Fruit fly (Drosophila melanogaster) whole organism, embryonic: ENCODE data around the gene Mst36Fb.
A peak's percentile ranks its signal among the peaks of the same experiment; 100 is the strongest.

ENCODE experiments used
- Atf3 ChIP-seq: fragments of 200-800 bp; sonication (Bioruptor generic); optimal IDR thresholded peaks from 3 replicates; lab custom pipeline; 2016; ENCODE audit warnings: missing biosample characterization, missing genetic modification characterization
- Bdp1 ChIP-seq: fragments of 200-800 bp; sonication (Bioruptor generic); optimal IDR thresholded peaks from 3 replicates; lab custom pipeline; 2016; ENCODE audit warnings: missing biosample characterization, missing genetic modification characterization
- CG11398 ChIP-seq: fragments of 200-800 bp; sonication (Bioruptor generic); optimal IDR thresholded peaks from 2 replicates; lab custom pipeline; 2016; ENCODE audit warnings: missing biosample characterization, missing genetic modification characterization
- CG12155 ChIP-seq: fragments of 200-800 bp; sonication (Bioruptor generic); optimal IDR thresholded peaks from 3 replicates; lab custom pipeline; 2016; ENCODE audit warnings: missing biosample characterization, missing genetic modification characterization
- CG12391 ChIP-seq: fragments of 200-800 bp; sonication (Bioruptor generic); optimal IDR thresholded peaks from 3 replicates; lab custom pipeline; 2018; ENCODE audit warnings: missing biosample characterization, mild to moderate bottlenecking, missing genetic modification characterization, moderate library complexity
- CG14441 ChIP-seq: fragments of 200-800 bp; sonication (Bioruptor generic); IDR thresholded peaks from 2 replicates; pipeline ENCODE4 v1.3.6; 2022; ENCODE audit warnings: missing biosample characterization, missing genetic modification characterization
- CG14667 ChIP-seq: fragments of 200-800 bp; sonication (Bioruptor generic); IDR thresholded peaks from 2 replicates; pipeline ENCODE4 v1.3.6; 2022; ENCODE audit warnings: missing biosample characterization, missing genetic modification characterization
- CG14860 ChIP-seq: fragments of 200-800 bp; sonication (Bioruptor generic); IDR thresholded peaks from 3 replicates; pipeline ENCODE4 v1.3.6; 2022; ENCODE audit warnings: missing biosample characterization, missing genetic modification characterization; ENCODE audit not compliant: partially characterized antibody
- CG14965 ChIP-seq: fragments of 200-800 bp; sonication (Bioruptor generic); optimal IDR thresholded peaks from 2 replicates; lab custom pipeline; 2016; ENCODE audit warnings: missing biosample characterization, missing genetic modification characterization, borderline replicate concordance
- CG16779 ChIP-seq: fragments of 200-800 bp; sonication (Bioruptor generic); IDR thresholded peaks from 2 replicates; pipeline ENCODE4 v1.3.6; 2022; ENCODE audit warnings: missing biosample characterization, missing genetic modification characterization
- CG18011 ChIP-seq: fragments of 200-800 bp; sonication (Bioruptor generic); optimal IDR thresholded peaks from 2 replicates; lab custom pipeline; 2017; ENCODE audit warnings: missing biosample characterization, missing genetic modification characterization, mild to moderate bottlenecking, moderate library complexity, missing genotype
- CG18476 ChIP-seq: fragments of 200-800 bp; sonication (Bioruptor generic); optimal IDR thresholded peaks from 2 replicates; lab custom pipeline; 2016; ENCODE audit warnings: missing biosample characterization, mild to moderate bottlenecking, missing genetic modification characterization
- CG2120 ChIP-seq: fragments of 200-800 bp; sonication (Bioruptor generic); optimal IDR thresholded peaks from 3 replicates; lab custom pipeline; 2016; ENCODE audit warnings: missing biosample characterization, missing genetic modification characterization
- CG32772 ChIP-seq: fragments of 200-800 bp; sonication (Bioruptor generic); IDR thresholded peaks from 2 replicates; pipeline ENCODE4 v1.3.6; 2022; ENCODE audit warnings: missing biosample characterization, missing genetic modification characterization
- CG34422 ChIP-seq: fragments of 200-800 bp; sonication (Bioruptor generic); IDR thresholded peaks from 3 replicates; pipeline ENCODE4 v1.3.6; 2022; ENCODE audit warnings: missing biosample characterization, missing genetic modification characterization
- CG3847 ChIP-seq: fragments of 200-800 bp; sonication (Bioruptor generic); IDR thresholded peaks from 2 replicates; pipeline ENCODE4 v1.3.6; 2022; ENCODE audit warnings: missing biosample characterization, missing genetic modification characterization
- CG4424 ChIP-seq: fragments of 200-800 bp; sonication (Bioruptor generic); optimal IDR thresholded peaks from 3 replicates; lab custom pipeline; 2016; ENCODE audit warnings: missing biosample characterization, missing genetic modification characterization
- CG4617 ChIP-seq: fragments of 200-800 bp; sonication (Bioruptor generic); optimal IDR thresholded peaks from 3 replicates; lab custom pipeline; 2016; ENCODE audit warnings: missing biosample characterization, missing genetic modification characterization, borderline replicate concordance
- CG6791 ChIP-seq: fragments of 200-800 bp; sonication (Bioruptor generic); IDR thresholded peaks from 3 replicates; pipeline ENCODE4 v1.3.6; 2022; ENCODE audit warnings: missing biosample characterization, missing genetic modification characterization; ENCODE audit not compliant: partially characterized antibody
- CG7357 ChIP-seq: fragments of 200-800 bp; sonication (Bioruptor generic); IDR thresholded peaks from 3 replicates; pipeline ENCODE4 v1.3.6; 2022; ENCODE audit warnings: missing biosample characterization, missing genetic modification characterization
- CG7372 ChIP-seq: fragments of 200-800 bp; sonication (Bioruptor generic); IDR thresholded peaks from 2 replicates; pipeline ENCODE4 v1.3.6; 2022; ENCODE audit warnings: missing biosample characterization, missing genetic modification characterization
- CG7839 ChIP-seq: fragments of 200-800 bp; sonication (Bioruptor generic); optimal IDR thresholded peaks from 3 replicates; lab custom pipeline; 2018; ENCODE audit warnings: missing biosample characterization, mild to moderate bottlenecking, missing genetic modification characterization, moderate library complexity
- CG8924 ChIP-seq: fragments of 200-800 bp; optimal IDR thresholded peaks from 3 replicates; lab custom pipeline; 2019; ENCODE audit warnings: missing biosample characterization, mild to moderate bottlenecking, missing genetic modification characterization, moderate library complexity
- CG9876 ChIP-seq: fragments of 200-800 bp; sonication (Bioruptor generic); optimal IDR thresholded peaks from 2 replicates; lab custom pipeline; 2016; ENCODE audit warnings: missing biosample characterization, missing genetic modification characterization
- CHES-1-like ChIP-seq: fragments of 200-800 bp; sonication (Bioruptor generic); optimal IDR thresholded peaks from 2 replicates; lab custom pipeline; 2016; ENCODE audit warnings: missing biosample characterization, missing genetic modification characterization
- Chrac-16 ChIP-seq: fragments of 200-800 bp; sonication (Bioruptor generic); optimal IDR thresholded peaks from 3 replicates; lab custom pipeline; 2016; ENCODE audit warnings: missing biosample characterization, missing genetic modification characterization
- Drgx ChIP-seq: fragments of 200-800 bp; sonication (Bioruptor generic); IDR thresholded peaks from 2 replicates; pipeline ENCODE4 v1.3.6; 2022; ENCODE audit warnings: missing biosample characterization, missing genetic modification characterization
- Eip74EF ChIP-seq, 2 experiments: fragments of 200-800 bp in 1 of 2; fragments of >200 bp in 1 of 2; sonication (Bioruptor generic) in 1 of 2; optimal IDR thresholded peaks; 2 replicates each; lab custom pipeline; 2017 to 2019; ENCODE audit warnings: missing biosample characterization in 2 of 2, missing genetic modification characterization in 2 of 2, mild to moderate bottlenecking in 1 of 2, moderate library complexity in 1 of 2
- Gug ChIP-seq: fragments of 200-800 bp; sonication (Bioruptor generic); IDR thresholded peaks from 4 replicates; pipeline ENCODE4 v1.3.6; 2022; ENCODE audit warnings: missing biosample characterization, missing genetic modification characterization
- HmgD ChIP-seq: fragments of 200-800 bp; sonication (Bioruptor generic); optimal IDR thresholded peaks from 3 replicates; lab custom pipeline; 2016; ENCODE audit warnings: missing biosample characterization, missing genetic modification characterization
- Hmr ChIP-seq: fragments of 200-800 bp; sonication (Bioruptor generic); optimal IDR thresholded peaks from 3 replicates; lab custom pipeline; 2017; ENCODE audit warnings: mild to moderate bottlenecking, missing biosample characterization, missing genetic modification reagents, missing genetic modification characterization
- MESR4 ChIP-seq: fragments of 200-800 bp; sonication (Bioruptor generic); optimal IDR thresholded peaks from 2 replicates; lab custom pipeline; 2018; ENCODE audit warnings: missing biosample characterization, mild to moderate bottlenecking, missing genetic modification characterization, moderate library complexity
- Med ChIP-seq: fragments of 200-800 bp; sonication (Bioruptor generic); peaks from one replicate; lab custom pipeline; 2016; ENCODE audit warnings: missing biosample characterization, missing genetic modification characterization, mild to moderate bottlenecking, inconsistent platforms, moderate library complexity
- Mrtf ChIP-seq: fragments of 200-800 bp; sonication (Bioruptor generic); IDR thresholded peaks from 3 replicates; pipeline ENCODE4 v1.3.6; 2022; ENCODE audit warnings: missing biosample characterization, missing genetic modification characterization
- NfI ChIP-seq: fragments of 200-800 bp; sonication (Bioruptor generic); optimal IDR thresholded peaks from 3 replicates; lab custom pipeline; 2018; ENCODE audit warnings: missing biosample characterization, mild to moderate bottlenecking, missing genetic modification characterization, moderate library complexity
- Ptx1 ChIP-seq: fragments of 200-800 bp; sonication (Bioruptor generic); IDR thresholded peaks from 2 replicates; pipeline ENCODE4 v1.3.6; 2022; ENCODE audit warnings: missing biosample characterization, missing genetic modification characterization
- Rx ChIP-seq: fragments of 200-800 bp; sonication (Bioruptor generic); IDR thresholded peaks from 2 replicates; pipeline ENCODE4 v1.3.6; 2022; ENCODE audit warnings: missing biosample characterization, missing genetic modification characterization
- Six4 ChIP-seq: fragments of 200-800 bp; sonication (Bioruptor generic); optimal IDR thresholded peaks from 2 replicates; lab custom pipeline; 2016; ENCODE audit warnings: missing biosample characterization, missing genetic modification characterization
- Tbp ChIP-seq: fragments of >200 bp; optimal IDR thresholded peaks from 2 replicates; lab custom pipeline; 2018; ENCODE audit warnings: missing biosample characterization, missing genetic modification characterization
- bbx ChIP-seq: fragments of 200-800 bp; sonication (Bioruptor generic); IDR thresholded peaks from 2 replicates; pipeline ENCODE4 v1.3.6; 2022; ENCODE audit warnings: missing biosample characterization, missing genetic modification characterization; ENCODE audit not compliant: partially characterized antibody
- cad ChIP-seq: fragments of >200 bp; optimal IDR thresholded peaks from 2 replicates; lab custom pipeline; 2017; ENCODE audit warnings: missing biosample characterization, missing genetic modification characterization
- chif ChIP-seq, 2 experiments: fragments of 200-800 bp; sonication (Bioruptor generic); optimal IDR thresholded peaks; 3 replicates each; lab custom pipeline; 2016; ENCODE audit warnings: missing biosample characterization in 2 of 2, missing genetic modification characterization in 2 of 2
- ci ChIP-seq: fragments of 200-800 bp; sonication (Bioruptor generic); IDR thresholded peaks from 3 replicates; pipeline ENCODE4 v1.3.6; 2022; ENCODE audit warnings: missing biosample characterization, missing genetic modification characterization
- dmrt99B ChIP-seq: fragments of 200-800 bp; sonication (Bioruptor generic); optimal IDR thresholded peaks from 2 replicates; lab custom pipeline; 2018; ENCODE audit warnings: missing biosample characterization, mild to moderate bottlenecking, missing genetic modification characterization, moderate library complexity
- fru ChIP-seq: fragments of >200 bp; optimal IDR thresholded peaks from 2 replicates; lab custom pipeline; 2017
- inv ChIP-seq: fragments of 200-800 bp; sonication (Bioruptor generic); IDR thresholded peaks from 2 replicates; pipeline ENCODE4 v1.3.6; 2022; ENCODE audit warnings: missing biosample characterization, missing genetic modification characterization; ENCODE audit not compliant: partially characterized antibody
- knrl ChIP-seq: fragments of 200-800 bp; sonication (Bioruptor generic); IDR thresholded peaks from 3 replicates; pipeline ENCODE4 v1.3.6; 2022; ENCODE audit warnings: missing biosample characterization, missing genetic modification characterization; ENCODE audit not compliant: partially characterized antibody
- run ChIP-seq: fragments of 200-800 bp; sonication (Bioruptor generic); optimal IDR thresholded peaks from 3 replicates; lab custom pipeline; 2018; ENCODE audit warnings: missing biosample characterization, mild to moderate bottlenecking, missing genetic modification characterization
- shn ChIP-seq: fragments of 200-800 bp; sonication (Bioruptor generic); optimal IDR thresholded peaks from 3 replicates; lab custom pipeline; 2016; ENCODE audit warnings: missing biosample characterization, missing genetic modification characterization
- sr ChIP-seq: fragments of 200-800 bp; sonication (Bioruptor generic); IDR thresholded peaks from 3 replicates; pipeline ENCODE4 v1.3.6; 2022; ENCODE audit warnings: missing biosample characterization, missing genetic modification characterization
- tio ChIP-seq: fragments of 200-800 bp; sonication (Bioruptor generic); optimal IDR thresholded peaks from 2 replicates; lab custom pipeline; 2017; ENCODE audit warnings: missing biosample characterization, missing genetic modification characterization, inconsistent platforms
- ttk ChIP-seq: fragments of 200-800 bp; sonication (Bioruptor generic); IDR thresholded peaks from 2 replicates; pipeline ENCODE4 v2.1.2; 2022; ENCODE audit warnings: missing biosample characterization, missing genetic modification characterization

The Mst36Fb gene

dm6 chr2L:18694724-18695105 lies 19.8 kb upstream of the Mst36Fb start (continued):
- peak; percentile 33 for TF ChIP-seq CG7839 (tag; lab: Kevin White, UChicago)
- TF ChIP-seq CG2120 (GFP tag; lab: Kevin White, UChicago), result no peak
- peak; percentile 40 for TF ChIP-seq CG3847 (GFP tag; lab: Robert Waterston, UW)
- TF ChIP-seq CG7372, result peak; percentile 57; the same call in 1 of the 2 replicates
- TF ChIP-seq Med, result peak; percentile 88
- TF ChIP-seq Bdp1 (GFP tag; lab: Kevin White, UChicago), result no peak
- no peak for TF ChIP-seq knrl (GFP tag; lab: Robert Waterston, UW)
- TF ChIP-seq CG14860 (GFP tag; lab: Robert Waterston, UW), result no peak
- no peak for TF ChIP-seq Chrac-16 (GFP tag; lab: Kevin White, UChicago)
- no peak for TF ChIP-seq Atf3 (GFP tag; lab: Kevin White, UChicago)
- no peak for TF ChIP-seq HmgD (GFP tag; lab: Kevin White, UChicago)
- no peak for TF ChIP-seq bbx (GFP tag; lab: Robert Waterston, UW)
- TF ChIP-seq CG32772, result no peak
- no peak for TF ChIP-seq CG9876 (GFP tag; lab: Kevin White, UChicago)
- TF ChIP-seq tio (GFP tag; lab: Kevin White, UChicago), result peak; percentile 30
- TF ChIP-seq Hmr (GFP tag; lab: Kevin White, UChicago), result peak; percentile 16
- TF ChIP-seq CG14667, result 0 out of 2 replicates have a peak, but pooled peaks have one; percentile 16
- TF ChIP-seq CG34422 (GFP tag; lab: Robert Waterston, UW), result no peak
- TF ChIP-seq sr, result no peak
- TF ChIP-seq CG6791 (GFP tag; lab: Robert Waterston, UW), result no peak
- peak; percentile 41 for TF ChIP-seq dmrt99B (tag; lab: Kevin White, UChicago)
- TF ChIP-seq CG16779 (GFP tag; lab: Robert Waterston, UW), result no peak
- no peak for TF ChIP-seq Rx
- TF ChIP-seq Eip74EF (GFP tag; optimal IDR thresholded peaks at IDR 0.05; lab: Kevin White, UChicago), result no peak
- TF ChIP-seq CG7357, result no peak
- TF ChIP-seq run (tag; lab: Kevin White, UChicago), result no peak
- TF ChIP-seq ttk (GFP tag; lab: Robert Waterston, UW), result peak; percentile 34; the same call in 1 of the 2 replicates
- TF ChIP-seq CG14965 (GFP tag; lab: Kevin White, UChicago), result no peak
- no peak for TF ChIP-seq CHES-1-like (GFP tag; lab: Kevin White, UChicago)
- no peak for TF ChIP-seq Tbp (GFP tag; lab: Kevin White, UChicago)
- peak; percentile 35; the same call in 1 of the 2 replicates for TF ChIP-seq CG14441 (GFP tag; lab: Robert Waterston, UW)
- TF ChIP-seq NfI (GFP tag; lab: Kevin White, UChicago), result no peak
- TF ChIP-seq Six4 (GFP tag; lab: Kevin White, UChicago), result no peak
- TF ChIP-seq CG12391, result peak; percentile 40
- TF ChIP-seq CG12155, result no peak
- TF ChIP-seq CG18011 (GFP tag; lab: Kevin White, UChicago), result no peak
- TF ChIP-seq shn (GFP tag; lab: Kevin White, UChicago), result no peak
- TF ChIP-seq CG11398 (GFP tag; lab: Kevin White, UChicago), result no peak
- no peak for TF ChIP-seq CG8924 (tag; lab: Kevin White, UChicago)
- no peak for TF ChIP-seq CG4424 (GFP tag; lab: Kevin White, UChicago)
- TF ChIP-seq inv (GFP tag; lab: Robert Waterston, UW), result no peak
- TF ChIP-seq Gug (GFP tag; lab: Robert Waterston, UW), result no peak
- TF ChIP-seq Ptx1 (GFP tag; lab: Robert Waterston, UW), result peak; percentile 69
- TF ChIP-seq Drgx (GFP tag; lab: Robert Waterston, UW), result peak; percentile 18; the same call in 1 of the 2 replicates
- no peak for TF ChIP-seq CG4617 (GFP tag; lab: Kevin White, UChicago)
- 0 out of 3 replicates have a peak, but pooled peaks have one; percentile 39 for TF ChIP-seq ci (GFP tag; lab: Robert Waterston, UW)
- no peak for TF ChIP-seq cad
- no peak for TF ChIP-seq MESR4 (GFP tag; lab: Kevin White, UChicago)
- no peak for TF ChIP-seq Mrtf (GFP tag; lab: Robert Waterston, UW)
- no peak for TF ChIP-seq fru (lab: Kevin White, UChicago)
- TF ChIP-seq chif (GFP tag; optimal IDR thresholded peaks at IDR 0.05; lab: Kevin White, UChicago), result no peak
- TF ChIP-seq CG18476 (GFP tag; lab: Kevin White, UChicago), result no peak
